Fruit fly (Drosophila melanogaster): ENCODE measurements around the gene CG14626.

The CG14626 gene

dm6 chrX:1172756-1173422, 11.7 kb upstream of the CG14626 start:
- TF ChIP-seq CG9705 (GFP tag; optimal IDR thresholded peaks at IDR 0.05) (no peak), Hnf4 (GFP tag; optimal IDR thresholded peaks at IDR 0.05) (no peak), jim (GFP tag; optimal IDR thresholded peaks at IDR 0.05) (no peak), Hr83 (GFP tag; optimal IDR thresholded peaks at IDR 0.05; ENCODE audit: poor library complexity, severe bottlenecking) (no peak)

- no peak for TF ChIP-seq Hnf4 (GFP tag; optimal IDR thresholded peaks at IDR 0.05)
- no peak for TF ChIP-seq lola (GFP tag; optimal IDR thresholded peaks at IDR 0.05)
- TF ChIP-seq Sp1 (GFP tag; optimal IDR thresholded peaks at IDR 0.05) = no peak
- TF ChIP-seq Jra (GFP tag; optimal IDR thresholded peaks at IDR 0.05) = no peak
- TF ChIP-seq Dfd (GFP tag; optimal IDR thresholded peaks at IDR 0.05) = peak; percentile 54
- TF ChIP-seq br (GFP tag; optimal IDR thresholded peaks at IDR 0.05) = no peak
- no peak for TF ChIP-seq Hr83 (GFP tag; optimal IDR thresholded peaks at IDR 0.05; ENCODE audit: poor library complexity, severe bottlenecking)
- TF ChIP-seq Myc (optimal IDR thresholded peaks at IDR 0.05) = no peak
These were observed 11.0 kb upstream of the CG14626 start for dm6 chrX:1173564-1173963.

DNA sequence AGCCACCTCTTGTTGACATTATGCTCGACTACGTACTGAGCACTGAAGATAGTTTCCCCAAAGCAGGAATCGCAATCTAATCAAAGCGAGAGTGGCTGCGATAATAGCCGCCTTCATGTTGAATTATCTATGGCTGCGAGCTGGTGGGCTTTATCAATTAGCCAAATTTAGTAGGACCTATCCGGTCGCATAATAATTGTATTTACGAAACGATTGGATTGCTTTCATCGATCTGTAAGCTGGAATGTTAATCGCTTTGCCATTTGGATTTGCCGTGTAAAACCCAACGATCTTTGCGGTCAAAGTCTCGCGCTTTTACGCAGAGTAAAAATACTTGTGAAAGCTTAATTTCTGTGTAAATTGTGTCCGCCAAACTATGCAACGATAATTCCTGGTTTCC, 8.6 kb upstream of the CG14626 start, which contains the start of gene CG11384:
Gene CG11384, minus strand, starts transcription at position 43 of the 400 bp plus-strand sequence.
- TF ChIP-seq Dfd (GFP tag; optimal IDR thresholded peaks at IDR 0.05) (no peak), Hr83 (GFP tag; optimal IDR thresholded peaks at IDR 0.05; ENCODE audit: poor library complexity, severe bottlenecking) (no peak), Rel (GFP tag; optimal IDR thresholded peaks at IDR 0.05) (no peak), Rel (tag; optimal IDR thresholded peaks at IDR 0.05) (no peak), CG9705 (GFP tag; optimal IDR thresholded peaks at IDR 0.05) (no peak), HLH106 (tag; optimal IDR thresholded peaks at IDR 0.05) (no peak), CrebA (GFP tag; optimal IDR thresholded peaks at IDR 0.05; ENCODE audit: borderline replicate concordance) (no peak), sv (GFP tag; optimal IDR thresholded peaks at IDR 0.05) (no peak), Dif (GFP tag; optimal IDR thresholded peaks at IDR 0.05; ENCODE audit: partially characterized antibody) (no peak), Mio (GFP tag; optimal IDR thresholded peaks at IDR 0.05) (no peak), Vsx2 (GFP tag; optimal IDR thresholded peaks at IDR 0.05; ENCODE audit: partially characterized antibody) (no peak), Myc (optimal IDR thresholded peaks at IDR 0.05) (no peak), h (GFP tag; optimal IDR thresholded peaks at IDR 0.05) (no peak), brk (GFP tag; optimal IDR thresholded peaks at IDR 0.05) (no peak), br (GFP tag; optimal IDR thresholded peaks at IDR 0.05) (no peak), ey (GFP tag; optimal IDR thresholded peaks at IDR 0.05) (no peak), lola (GFP tag; optimal IDR thresholded peaks at IDR 0.05) (no peak), sage (GFP tag; optimal IDR thresholded peaks at IDR 0.05) (no peak)

DNA sequence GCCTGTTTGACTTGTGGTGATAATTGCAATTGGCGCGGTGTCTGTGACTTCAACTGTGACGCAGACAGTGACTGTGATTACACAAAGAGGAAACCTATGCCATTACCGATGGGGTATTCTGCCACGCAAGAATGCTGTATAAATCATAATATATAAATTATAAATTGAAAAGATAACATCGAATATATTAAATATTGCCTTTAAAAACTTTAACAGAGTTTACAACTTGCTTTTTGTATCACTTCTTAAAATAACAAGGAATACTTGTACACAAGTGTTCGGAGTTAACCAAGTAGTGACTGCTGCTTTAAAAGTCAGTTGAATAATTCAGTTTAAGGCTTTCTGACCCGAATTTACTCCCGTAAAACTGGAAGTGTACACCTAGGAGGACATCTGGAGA, 4.7 kb upstream of the CG14626 start, which contains the start of gene CG11379:
Gene CG11379, plus strand, starts transcription at position 301 of the 400 bp plus-strand sequence.
- no peak for TF ChIP-seq psq (GFP tag; optimal IDR thresholded peaks at IDR 0.05)
- no peak for TF ChIP-seq dl (GFP tag; optimal IDR thresholded peaks at IDR 0.05; ENCODE audit: insufficient read depth in 1 of 2, partially characterized antibody in 2 of 2)
- TF ChIP-seq usp (GFP tag; optimal IDR thresholded peaks at IDR 0.05) = no peak
- TF ChIP-seq tai (GFP tag; optimal IDR thresholded peaks at IDR 0.05) = no peak
- TF ChIP-seq woc (GFP tag; optimal IDR thresholded peaks at IDR 0.05) = no peak
- no peak for TF ChIP-seq Hnf4 (GFP tag; optimal IDR thresholded peaks at IDR 0.05)
- no peak for TF ChIP-seq Hr78 (GFP tag; optimal IDR thresholded peaks at IDR 0.05)
- TF ChIP-seq Rel (GFP tag; optimal IDR thresholded peaks at IDR 0.05) = no peak
- TF ChIP-seq Rel (tag; optimal IDR thresholded peaks at IDR 0.05) = no peak
- TF ChIP-seq pan (optimal IDR thresholded peaks at IDR 0.05) = no peak
- TF ChIP-seq foxo (GFP tag; optimal IDR thresholded peaks at IDR 0.05) = no peak
- TF ChIP-seq CrebA (GFP tag; optimal IDR thresholded peaks at IDR 0.05; ENCODE audit: borderline replicate concordance) = no peak
- TF ChIP-seq brk (GFP tag; optimal IDR thresholded peaks at IDR 0.05) = no peak
- no peak for TF ChIP-seq GATAd (GFP tag; optimal IDR thresholded peaks at IDR 0.05)
- no peak for TF ChIP-seq h (GFP tag; optimal IDR thresholded peaks at IDR 0.05)
- TF ChIP-seq CG32264 (GFP tag; optimal IDR thresholded peaks at IDR 0.05) = no peak
- TF ChIP-seq Jra (GFP tag; optimal IDR thresholded peaks at IDR 0.05) = no peak
- no peak for TF ChIP-seq Abd-B (GFP tag; optimal IDR thresholded peaks at IDR 0.05)
- TF ChIP-seq fru (GFP tag; optimal IDR thresholded peaks at IDR 0.05) = no peak
- no peak for TF ChIP-seq HLH106 (tag; optimal IDR thresholded peaks at IDR 0.05)
- no peak for TF ChIP-seq jim (GFP tag; optimal IDR thresholded peaks at IDR 0.05)
